Fruit fly (Drosophila melanogaster): ENCODE results near the gene PVRAP.

DNA sequence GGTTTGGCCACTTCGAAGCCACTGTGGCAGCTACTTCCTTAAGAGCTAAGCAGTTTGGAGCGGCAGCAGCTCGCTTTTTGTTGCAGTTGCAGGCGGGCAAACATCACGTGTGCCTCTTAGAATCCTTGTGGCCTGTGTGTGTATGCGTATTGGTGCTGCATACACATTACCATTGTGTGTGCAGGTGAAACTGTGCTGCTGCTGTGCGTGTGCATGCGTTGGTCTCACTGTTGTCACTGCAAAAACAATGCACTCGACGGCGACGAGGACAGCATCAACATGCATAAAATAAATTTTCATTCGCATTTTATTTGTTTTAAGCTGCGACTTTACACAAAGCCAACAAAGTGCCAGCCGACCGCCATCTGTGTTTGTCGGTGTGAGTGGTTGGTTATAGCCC, 4.1 kb upstream of the PVRAP start:
- TF ChIP-seq cnc (optimal IDR thresholded peaks at IDR 0.05) = no peak
- no peak for TF ChIP-seq kay (GFP tag; ENCODE audit: borderline replicate concordance)
- no peak for TF ChIP-seq cic (GFP tag; optimal IDR thresholded peaks at IDR 0.05)
- TF ChIP-seq CG7045 (GFP tag; optimal IDR thresholded peaks at IDR 0.05) = no peak
- no peak for TF ChIP-seq toe (GFP tag; optimal IDR thresholded peaks at IDR 0.05)
- no peak for TF ChIP-seq CG5204 (GFP tag; optimal IDR thresholded peaks at IDR 0.05)
- TF ChIP-seq Clk (GFP tag; optimal IDR thresholded peaks at IDR 0.05) = no peak
- TF ChIP-seq pad (GFP tag; optimal IDR thresholded peaks at IDR 0.05) = no peak
- TF ChIP-seq bab1 (GFP tag; optimal IDR thresholded peaks at IDR 0.05) = no peak
- no peak for TF ChIP-seq ovo (GFP tag; optimal IDR thresholded peaks at IDR 0.05)
